Worm (Caenorhabditis elegans) whole organism, young adult: ENCODE data around the gene str-208.

Experiments used
- C17E4.6 ChIP-seq: fragments of 200-800 bp; sonication (Bioruptor generic); IDR thresholded peaks from 2 replicates; pipeline ENCODE4 v1.3.6; 2022; ENCODE audit warnings: missing genetic modification reagents, missing genetic modification characterization, missing compliant biosample characterization
- F10E7.11 ChIP-seq: sonication (generic microtip); optimal IDR thresholded peaks from 2 replicates; lab custom pipeline; 2017; ENCODE audit warnings: mild to moderate bottlenecking, missing genetic modification characterization, moderate library complexity, missing compliant biosample characterization
- F23B12.7 ChIP-seq: sonication (generic microtip); optimal IDR thresholded peaks from 2 replicates; lab custom pipeline; 2017; ENCODE audit warnings: missing genetic modification characterization, mild to moderate bottlenecking, missing compliant biosample characterization, antibody characterized with exemption, moderate library complexity; ENCODE audit not compliant: insufficient read depth
- F37B4.10 ChIP-seq: fragments of 200-800 bp; sonication (Bioruptor generic); IDR thresholded peaks from 2 replicates; pipeline ENCODE4 v1.3.6; 2022; ENCODE audit warnings: missing genetic modification characterization, missing compliant biosample characterization
- F55B11.4 ChIP-seq: sonication (generic microtip); optimal IDR thresholded peaks from 2 replicates; lab custom pipeline; 2016; ENCODE audit warnings: missing compliant biosample characterization, missing genetic modification characterization, borderline replicate concordance; ENCODE audit not compliant: insufficient read depth
- F57A8.1 ChIP-seq: fragments of 200-800 bp; sonication (Bioruptor generic); optimal IDR thresholded peaks from 2 replicates; lab custom pipeline; 2018; ENCODE audit warnings: mild to moderate bottlenecking, missing genetic modification characterization, moderate library complexity, missing compliant biosample characterization
- F57C9.4 ChIP-seq: sonication (generic microtip); optimal IDR thresholded peaks from 2 replicates; lab custom pipeline; 2017; ENCODE audit warnings: mild to moderate bottlenecking, missing genetic modification characterization, missing compliant biosample characterization
- Y53F4B.3 ChIP-seq: fragments of 200-800 bp; sonication (Bioruptor generic); IDR thresholded peaks from 2 replicates; pipeline ENCODE4 v1.3.6; 2022; ENCODE audit warnings: missing genetic modification reagents, missing genetic modification characterization, missing compliant biosample characterization
- Y53G8AR.9 ChIP-seq: fragments of 200-800 bp; sonication (Bioruptor generic); conservative IDR thresholded peaks from 2 replicates; pipeline ENCODE4 v1.3.6; 2022; ENCODE audit warnings: missing genetic modification reagents, missing genetic modification characterization, missing compliant biosample characterization
- ZK185.1 ChIP-seq: sonication (generic microtip); optimal IDR thresholded peaks from 2 replicates; lab custom pipeline; 2016; ENCODE audit warnings: mild to moderate bottlenecking, missing genetic modification characterization, missing compliant biosample characterization; ENCODE audit not compliant: poor library complexity, severe bottlenecking
- akir-1 ChIP-seq: fragments of 200-800 bp; sonication (Bioruptor generic); optimal IDR thresholded peaks from 2 replicates; lab custom pipeline; 2018; ENCODE audit warnings: mild to moderate bottlenecking, missing genetic modification characterization, moderate library complexity, missing compliant biosample characterization
- aptf-2 ChIP-seq: fragments of 200-800 bp; sonication (Bioruptor generic); conservative IDR thresholded peaks from 2 replicates; pipeline ENCODE4 v1.3.6; 2022; ENCODE audit warnings: missing genetic modification reagents, missing genetic modification characterization, missing compliant biosample characterization
- bed-2 ChIP-seq: fragments of 200-800 bp; sonication (Bioruptor generic); IDR thresholded peaks from 2 replicates; pipeline ENCODE4 v1.3.6; 2022; ENCODE audit warnings: missing genetic modification reagents, missing genetic modification characterization, missing compliant biosample characterization
- cebp-1 ChIP-seq, 2 experiments: fragments of 200-800 bp in 1 of 2; sonication (Bioruptor generic) in 1 of 2; sonication (generic microtip) in 1 of 2; IDR thresholded peaks in 1 of 2; optimal IDR thresholded peaks in 1 of 2; 2 replicates each; pipeline versions ENCODE4 v1.3.6 to Lab custom; 2017 to 2022; ENCODE audit warnings: missing compliant biosample characterization in 2 of 2, missing genetic modification characterization in 2 of 2, mild to moderate bottlenecking in 1 of 2, missing genetic modification reagents in 1 of 2, moderate library complexity in 1 of 2
- ceh-27 ChIP-seq: fragments of 200-800 bp; sonication (Bioruptor generic); optimal IDR thresholded peaks from 2 replicates; lab custom pipeline; 2018; ENCODE audit warnings: mild to moderate bottlenecking, missing genetic modification characterization, moderate library complexity, missing compliant biosample characterization
- chd-7 ChIP-seq: sonication (generic microtip); optimal IDR thresholded peaks from 2 replicates; lab custom pipeline; 2016; ENCODE audit warnings: mild to moderate bottlenecking, missing genetic modification characterization, moderate library complexity, missing compliant biosample characterization
- dpl-1 ChIP-seq: fragments of 150-350 bp; optimal IDR thresholded peaks from 2 replicates; lab custom pipeline; 2014; ENCODE audit warnings: missing biosample characterization, missing genetic modification reagents, missing genetic modification characterization
- efl-1 ChIP-seq: fragments of 150-350 bp; optimal IDR thresholded peaks from 2 replicates; lab custom pipeline; 2014; ENCODE audit warnings: missing biosample characterization, missing genetic modification reagents, missing genetic modification characterization
- hsf-1 ChIP-seq: fragments of 200-800 bp; sonication (Bioruptor generic); IDR thresholded peaks from 2 replicates; pipeline ENCODE4 v1.3.6; 2022; ENCODE audit warnings: missing genetic modification reagents, missing genetic modification characterization, missing compliant biosample characterization
- let-526 ChIP-seq: fragments of 200-800 bp; sonication (Bioruptor generic); IDR thresholded peaks from 2 replicates; pipeline ENCODE4 v1.3.6; 2022; ENCODE audit warnings: missing genetic modification reagents, missing genetic modification characterization, missing compliant biosample characterization
- lin-26 ChIP-seq: fragments of 200-800 bp; sonication (Bioruptor generic); IDR thresholded peaks from 2 replicates; pipeline ENCODE4 v1.3.6; 2022; ENCODE audit warnings: missing genetic modification reagents, missing genetic modification characterization, missing compliant biosample characterization
- madf-10 ChIP-seq: sonication (generic microtip); optimal IDR thresholded peaks from 2 replicates; lab custom pipeline; 2016; ENCODE audit warnings: mild to moderate bottlenecking, missing genetic modification characterization, missing compliant biosample characterization
- madf-3 ChIP-seq: fragments of 200-800 bp; sonication (Bioruptor generic); IDR thresholded peaks from 2 replicates; pipeline ENCODE4 v1.3.6; 2022; ENCODE audit warnings: missing genetic modification reagents, missing genetic modification characterization, missing compliant biosample characterization
- mxl-1 ChIP-seq: sonication (generic microtip); optimal IDR thresholded peaks from 2 replicates; lab custom pipeline; 2016; ENCODE audit warnings: missing genetic modification characterization, missing compliant biosample characterization
- nfyb-1 ChIP-seq: fragments of 200-800 bp; sonication (Bioruptor generic); IDR thresholded peaks from 2 replicates; pipeline ENCODE4 v1.3.6; 2022; ENCODE audit warnings: missing genetic modification reagents, missing genetic modification characterization, missing compliant biosample characterization
- nhr-80 ChIP-seq: sonication (generic microtip); optimal IDR thresholded peaks from 2 replicates; lab custom pipeline; 2016; ENCODE audit warnings: missing genetic modification characterization, missing compliant biosample characterization
- pha-4 ChIP-seq: fragments of 150-350 bp; sonication (generic microtip); optimal IDR thresholded peaks from 2 replicates; lab custom pipeline; 2014; ENCODE audit warnings: missing biosample characterization, missing genetic modification reagents, missing genetic modification characterization
- rec-8 ChIP-seq, 2 experiments: sonication (generic microtip); optimal IDR thresholded peaks; 2 replicates each; lab custom pipeline; 2016; ENCODE audit warnings: mild to moderate bottlenecking in 2 of 2, missing genetic modification characterization in 2 of 2, missing genetic modification reagents in 2 of 2, missing genotype in 2 of 2, missing biosample characterization in 1 of 2, missing compliant biosample characterization in 1 of 2, moderate library complexity in 1 of 2
- sea-2 ChIP-seq: fragments of 200-800 bp; sonication (Bioruptor generic); IDR thresholded peaks from 2 replicates; pipeline ENCODE4 v1.3.6; 2022; ENCODE audit warnings: missing genetic modification characterization, missing compliant biosample characterization
- snpc-1.3 ChIP-seq: sonication (generic microtip); optimal IDR thresholded peaks from 2 replicates; lab custom pipeline; 2017; ENCODE audit warnings: missing genetic modification characterization, mild to moderate bottlenecking, missing compliant biosample characterization, antibody characterized with exemption, moderate library complexity, missing genotype, missing genetic modification reagents; ENCODE audit not compliant: insufficient read depth
- snpc-3.4 ChIP-seq: sonication (generic microtip); optimal IDR thresholded peaks from 2 replicates; lab custom pipeline; 2017; ENCODE audit warnings: missing genetic modification characterization, mild to moderate bottlenecking, missing compliant biosample characterization, antibody characterized with exemption, moderate library complexity, missing genotype, missing genetic modification reagents
- tbp1 ChIP-seq: fragments of 200-800 bp; sonication (Bioruptor generic); optimal IDR thresholded peaks from 2 replicates; lab custom pipeline; 2018; ENCODE audit warnings: mild to moderate bottlenecking, missing genetic modification characterization, missing compliant biosample characterization
- tbx-9 ChIP-seq: sonication (generic microtip); optimal IDR thresholded peaks from 2 replicates; lab custom pipeline; 2016; ENCODE audit warnings: borderline replicate concordance, missing genetic modification characterization, inconsistent platforms, missing compliant biosample characterization
- zfh-2 ChIP-seq: fragments of 200-800 bp; sonication (Bioruptor generic); conservative IDR thresholded peaks from 2 replicates; pipeline ENCODE4 v1.3.6; 2022; ENCODE audit warnings: missing genetic modification reagents, missing genetic modification characterization, missing compliant biosample characterization
- ztf-22 ChIP-seq: fragments of 200-800 bp; sonication (Bioruptor generic); optimal IDR thresholded peaks from 2 replicates; lab custom pipeline; 2018; ENCODE audit warnings: mild to moderate bottlenecking, missing genetic modification characterization, moderate library complexity, missing compliant biosample characterization
- ztf-28 ChIP-seq: fragments of 200-800 bp; sonication (Bioruptor generic); IDR thresholded peaks from 2 replicates; pipeline ENCODE4 v1.3.6; 2022; ENCODE audit warnings: missing genetic modification reagents, missing genetic modification characterization, missing compliant biosample characterization
- ztf-3 ChIP-seq: fragments of 200-800 bp; sonication (Bioruptor generic); optimal IDR thresholded peaks from 2 replicates; lab custom pipeline; 2018; ENCODE audit warnings: mild to moderate bottlenecking, missing genetic modification characterization, missing compliant biosample characterization

The str-208 gene

ce11 chrV:4977539-4977938 is 20.9 kb downstream of the str-208 start:
- TF ChIP-seq lin-26 (GFP tag; lab: Robert Waterston, UW) (no peak), ztf-22 (GFP tag; lab: Kevin White, UChicago) (no peak), bed-2 (GFP tag; lab: Robert Waterston, UW) (no peak), madf-10 (no peak), ztf-28 (GFP tag; lab: Robert Waterston, UW) (no peak), chd-7 (no peak), Y53F4B.3 (GFP tag; lab: Robert Waterston, UW) (no peak), rec-8 (tag; optimal IDR thresholded peaks at IDR 0.05; lab: Kevin White, UChicago) (no peak), ceh-27 (no peak), nhr-80 (tag; lab: Kevin White, UChicago) (no peak), F57C9.4 (tag; lab: Kevin White, UChicago) (no peak), madf-3 (no peak), ztf-3 (GFP tag; lab: Kevin White, UChicago) (no peak), cebp-1 (GFP tag; IDR thresholded peaks at IDR 0.05; lab: Robert Waterston, UW) (no peak), cebp-1 (tag; optimal IDR thresholded peaks at IDR 0.05; lab: Kevin White, UChicago) (no peak), tbp1 (no peak), snpc-1.3 (no peak), nfyb-1 (GFP tag; lab: Robert Waterston, UW) (no peak), ZK185.1 (no peak), F37B4.10 (GFP tag; lab: Robert Waterston, UW) (no peak), tbx-9 (tag; lab: Kevin White, UChicago) (no peak)

ce11 chrV:4979060-4979459 is 22.4 kb downstream of the str-208 start, which contains the start of gene srsx-11:
srsx-11 (minus strand) TSS chrV:4979160.
- no peak for TF ChIP-seq mxl-1 (tag; lab: Kevin White, UChicago)
- no peak for TF ChIP-seq ZK185.1
- no peak for TF ChIP-seq F55B11.4
- TF ChIP-seq akir-1 (GFP tag; lab: Kevin White, UChicago): no peak
- TF ChIP-seq rec-8 (tag; optimal IDR thresholded peaks at IDR 0.05; lab: Kevin White, UChicago): no peak

- no peak for TF ChIP-seq mxl-1 (tag; lab: Kevin White, UChicago)
- TF ChIP-seq aptf-2: no peak
- no peak for TF ChIP-seq F57A8.1 (GFP tag; lab: Kevin White, UChicago)
- no peak for TF ChIP-seq snpc-3.4 (tag; lab: Kevin White, UChicago)
- no peak for TF ChIP-seq hsf-1
Measured at ce11 chrV:4980094-4980493, 23.5 kb downstream of the str-208 start.

ce11 chrV:4980873-4981272 is 24.2 kb downstream of the str-208 start, which contains the start of gene srsx-12:
srsx-12 (minus strand) TSS chrV:4980973.
- no peak for TF ChIP-seq dpl-1
- TF ChIP-seq efl-1 (GFP tag; lab: Kevin White, UChicago): no peak
- TF ChIP-seq F55B11.4: no peak
- TF ChIP-seq C17E4.6: no peak
- TF ChIP-seq chd-7: no peak
- TF ChIP-seq F10E7.11 (tag; lab: Kevin White, UChicago): no peak
- no peak for TF ChIP-seq F57C9.4 (tag; lab: Kevin White, UChicago)
- no peak for TF ChIP-seq zfh-2 (GFP tag; lab: Robert Waterston, UW)
- TF ChIP-seq pha-4 (tag; lab: Kevin White, UChicago): no peak
- TF ChIP-seq ztf-22 (GFP tag; lab: Kevin White, UChicago): no peak
- TF ChIP-seq rec-8 (tag; optimal IDR thresholded peaks at IDR 0.05; lab: Kevin White, UChicago): no peak
- no peak for TF ChIP-seq sea-2 (GFP tag; lab: Robert Waterston, UW)
- TF ChIP-seq let-526 (GFP tag; lab: Robert Waterston, UW): no peak
- TF ChIP-seq F23B12.7 (tag; lab: Kevin White, UChicago): no peak
- no peak for TF ChIP-seq Y53G8AR.9 (GFP tag; lab: Robert Waterston, UW)
